Worm (Caenorhabditis elegans): ENCODE results near the gene ZC8.6.

- TF ChIP-seq tab-1 (GFP tag; IDR thresholded peaks at IDR 0.05) = no peak
- TF ChIP-seq med-1 (GFP tag; optimal IDR thresholded peaks at IDR 0.05; ENCODE audit: insufficient read depth) = no peak
- TF ChIP-seq flt-1 (GFP tag; IDR thresholded peaks at IDR 0.05) = no peak
- TF ChIP-seq ztf-23 (GFP tag; IDR thresholded peaks at IDR 0.05) = no peak
- no peak for TF ChIP-seq T22C8.4 (GFP tag; IDR thresholded peaks at IDR 0.05)
Measured at ce11 chrX:5024300-5024699, 26.9 kb upstream of the ZC8.6 start, which contains the start of gene ZC449.1.
